Fruit fly (Drosophila melanogaster): ENCODE measurements around the gene CG33322.

Gene CG33322

dm6 chr2L:20787271-20787791 is 28.7 kb downstream of the CG33322 start, which contains the start of gene Pomp (continued):
- TF ChIP-seq CG12236 (GFP tag; optimal IDR thresholded peaks at IDR 0.05) (no peak), gfzf (GFP tag; optimal IDR thresholded peaks at IDR 0.05) (peak; percentile 47), CG8089 (GFP tag; optimal IDR thresholded peaks at IDR 0.05) (peak; percentile 0), Dref (GFP tag; IDR thresholded peaks at IDR 0.05) (peak; percentile 95), CG7786 (GFP tag; optimal IDR thresholded peaks at IDR 0.05) (peak; percentile 57), gt (GFP tag; IDR thresholded peaks at IDR 0.05) (peak; percentile 64), bbx (GFP tag; IDR thresholded peaks at IDR 0.05; ENCODE audit: partially characterized antibody) (peak; percentile 78), CG10366 (GFP tag; IDR thresholded peaks at IDR 0.05) (peak; percentile 83), Camta (GFP tag; optimal IDR thresholded peaks at IDR 0.05) (peak; percentile 45), CG9437 (GFP tag; optimal IDR thresholded peaks at IDR 0.05) (peak; percentile 56), CG17568 (GFP tag; optimal IDR thresholded peaks at IDR 0.05) (peak; percentile 67), Mad (GFP tag; optimal IDR thresholded peaks at IDR 0.05) (peak; percentile 52), dati (GFP tag; IDR thresholded peaks at IDR 0.05) (peak; percentile 78), CG18262 (tag; optimal IDR thresholded peaks at IDR 0.05) (peak; percentile 90), eve (GFP tag; optimal IDR thresholded peaks at IDR 0.05) (no peak), ewg (GFP tag; optimal IDR thresholded peaks at IDR 0.05) (peak; percentile 72), CG9609 (GFP tag; optimal IDR thresholded peaks at IDR 0.05) (peak; percentile 51), ham (GFP tag; IDR thresholded peaks at IDR 0.05) (no peak), CG11560 (tag; IDR thresholded peaks at IDR 0.05) (peak; percentile 100), CG31224 (GFP tag; IDR thresholded peaks at IDR 0.05) (peak; percentile 79), tap (tag; optimal IDR thresholded peaks at IDR 0.05) (peak; percentile 85), Xbp1 (GFP tag; optimal IDR thresholded peaks at IDR 0.05) (peak; percentile 87), Dbx (GFP tag; IDR thresholded peaks at IDR 0.05) (peak; percentile 81; the same call in 2 of the 3 replicates), Fer2 (tag; optimal IDR thresholded peaks at IDR 0.05) (peak; percentile 18), E2f2 (GFP tag; IDR thresholded peaks at IDR 0.05) (peak; percentile 73), CG31365 (tag; optimal IDR thresholded peaks at IDR 0.05) (peak; percentile 59), Atf6 (GFP tag; IDR thresholded peaks at IDR 0.05) (peak; percentile 89), CG32767 (GFP tag; IDR thresholded peaks at IDR 0.05) (peak; percentile 53; the same call in 1 of the 2 replicates), CG32532 (GFP tag; IDR thresholded peaks at IDR 0.05) (peak; percentile 92), CG12071 (GFP tag; optimal IDR thresholded peaks at IDR 0.05) (peak; percentile 86), pho (GFP tag; optimal IDR thresholded peaks at IDR 0.05) (peak; percentile 33), Poxn (GFP tag; IDR thresholded peaks at IDR 0.05) (no peak), btn (GFP tag; optimal IDR thresholded peaks at IDR 0.05) (no peak), stc (GFP tag; IDR thresholded peaks at IDR 0.05) (peak; percentile 90), row (GFP tag; IDR thresholded peaks at IDR 0.05) (peak; percentile 90), croc (GFP tag; conservative IDR thresholded peaks at IDR 0.05) (peak; percentile 59; the same call in 2 of the 3 replicates), PHDP (tag; optimal IDR thresholded peaks at IDR 0.05) (peak; percentile 88), grau (tag; optimal IDR thresholded peaks at IDR 0.05) (peak; percentile 81), pita (GFP tag; optimal IDR thresholded peaks at IDR 0.05) (peak; percentile 95), ssp (GFP tag; IDR thresholded peaks at IDR 0.05) (peak; percentile 77), Myb (GFP tag; optimal IDR thresholded peaks at IDR 0.05) (peak; percentile 42), org-1 (GFP tag; optimal IDR thresholded peaks at IDR 0.05) (peak; percentile 74), CrebB (tag; optimal IDR thresholded peaks at IDR 0.05) (peak; percentile 69), CG11504 (tag; optimal IDR thresholded peaks at IDR 0.05) (peak; percentile 88), CG12219 (GFP tag; optimal IDR thresholded peaks at IDR 0.05) (peak; percentile 79), Scr (GFP tag; IDR thresholded peaks at IDR 0.05; ENCODE audit: partially characterized antibody) (peak; percentile 62), rib (GFP tag; IDR thresholded peaks at IDR 0.05) (peak; percentile 86), Eip74EF (GFP tag; optimal IDR thresholded peaks at IDR 0.05) (peak in 1 of 2 experiments; percentile 75), CG6175 (GFP tag; IDR thresholded peaks at IDR 0.05) (peak; percentile 83), knrl (GFP tag; IDR thresholded peaks at IDR 0.05; ENCODE audit: partially characterized antibody) (peak; percentile 64; the same call in 2 of the 3 replicates), Vsx1 (GFP tag; optimal IDR thresholded peaks at IDR 0.05) (peak; percentile 81)

Data from whole organism, embryonic.